Worm (Caenorhabditis elegans) whole organism, early embryonic: ENCODE data around the gene Y56A3A.28.

Experiments
- ama-1 ChIP-seq: fragments of 150-350 bp; optimal IDR thresholded peaks from 2 replicates; lab custom pipeline; 2014
- hnd-1 ChIP-seq: sonication (generic microtip); optimal IDR thresholded peaks from 2 replicates; lab custom pipeline; 2016; ENCODE audit warnings: missing genetic modification characterization, missing compliant biosample characterization
- tbx-11 ChIP-seq: fragments of 200-800 bp; sonication (Bioruptor generic); IDR thresholded peaks from 2 replicates; pipeline ENCODE4 v1.3.6; 2022; ENCODE audit warnings: missing genetic modification characterization, missing compliant biosample characterization

- TF ChIP-seq ama-1 (lab: Kevin White, UChicago) (no peak), tbx-11 (GFP tag; lab: Robert Waterston, UW) (no peak), hnd-1 (tag; lab: Kevin White, UChicago) (no peak)
These were observed 40.3 kb downstream of the Y56A3A.28 start for ce11 chrIII:11930899-11931298.
